Worm (Caenorhabditis elegans): Measurements from ENCODE around the gene F21C10.3.

DNA sequence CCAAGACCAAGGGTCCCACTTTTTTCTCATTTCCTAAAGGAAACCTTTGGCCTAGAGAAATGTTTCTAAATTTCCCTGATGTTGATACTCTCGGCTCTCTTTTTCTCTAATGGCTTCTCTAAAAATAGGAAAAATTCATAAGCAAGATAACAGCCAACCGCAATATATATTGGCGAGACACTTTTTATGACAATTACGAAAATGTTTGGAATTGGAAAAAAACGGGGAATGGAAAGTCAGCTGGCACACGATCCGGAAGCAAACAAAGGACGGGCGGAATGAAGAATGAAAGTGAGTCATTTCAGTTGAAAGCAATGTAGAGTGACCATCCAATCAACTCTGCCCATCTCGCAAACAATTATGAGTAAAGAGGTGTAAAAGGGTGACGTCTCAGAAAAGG, 46.5 kb upstream of the F21C10.3 start:
- TF ChIP-seq ama-1 (optimal IDR thresholded peaks at IDR 0.05) (no peak), F13C5.2 (tag; optimal IDR thresholded peaks at IDR 0.05) (no peak), B0310.2 (tag; optimal IDR thresholded peaks at IDR 0.05) (no peak), aly-1 (tag; optimal IDR thresholded peaks at IDR 0.05) (no peak), tbx-37 (GFP tag; conservative IDR thresholded peaks at IDR 0.05) (no peak), scrt-1 (GFP tag; IDR thresholded peaks at IDR 0.05) (no peak), ceh-13 (GFP tag; optimal IDR thresholded peaks at IDR 0.05) (no peak), hmg-4 (GFP tag; optimal IDR thresholded peaks at IDR 0.05) (no peak), pes-1 (GFP tag; IDR thresholded peaks at IDR 0.05) (no peak), flt-1 (GFP tag; IDR thresholded peaks at IDR 0.05) (no peak), ceh-36 (tag; optimal IDR thresholded peaks at IDR 0.05) (no peak), ets-7 (tag; optimal IDR thresholded peaks at IDR 0.05) (no peak), sea-1 (GFP tag; conservative IDR thresholded peaks at IDR 0.05) (no peak), hmbx-1 (tag; optimal IDR thresholded peaks at IDR 0.05) (no peak)
